Fruit fly (Drosophila melanogaster) whole organism, embryonic: Measurements from ENCODE around the gene bsf.

Experiments
- CG12299 ChIP-seq: fragments of 200-800 bp; sonication (Bioruptor generic); optimal IDR thresholded peaks from 2 replicates; lab custom pipeline; 2018; ENCODE audit warnings: missing biosample characterization, mild to moderate bottlenecking, missing genetic modification characterization
- CG14860 ChIP-seq: fragments of 200-800 bp; sonication (Bioruptor generic); IDR thresholded peaks from 3 replicates; pipeline ENCODE4 v1.3.6; 2022; ENCODE audit warnings: missing biosample characterization, missing genetic modification characterization; ENCODE audit not compliant: partially characterized antibody
- CG15601 ChIP-seq: fragments of 200-800 bp; sonication (Bioruptor generic); optimal IDR thresholded peaks from 3 replicates; lab custom pipeline; 2019; ENCODE audit warnings: missing biosample characterization, mild to moderate bottlenecking, missing genetic modification characterization, moderate library complexity
- CG17802 ChIP-seq: fragments of 200-800 bp; sonication (Bioruptor generic); optimal IDR thresholded peaks from 2 replicates; lab custom pipeline; 2018; ENCODE audit warnings: missing biosample characterization, mild to moderate bottlenecking, missing genetic modification characterization, moderate library complexity
- CG17829 ChIP-seq: fragments of 200-800 bp; optimal IDR thresholded peaks from 2 replicates; lab custom pipeline; 2019; ENCODE audit warnings: missing biosample characterization, mild to moderate bottlenecking, missing genetic modification characterization, moderate library complexity
- CG2712 ChIP-seq: fragments of 200-800 bp; optimal IDR thresholded peaks from 3 replicates; lab custom pipeline; 2019; ENCODE audit warnings: missing biosample characterization, mild to moderate bottlenecking, missing genetic modification characterization, moderate library complexity
- CG30431 ChIP-seq: fragments of 200-800 bp; sonication (Bioruptor generic); optimal IDR thresholded peaks from 2 replicates; lab custom pipeline; 2017; ENCODE audit warnings: missing biosample characterization, missing genetic modification characterization
- CG33557 ChIP-seq: fragments of 200-800 bp; sonication (Bioruptor generic); optimal IDR thresholded peaks from 2 replicates; lab custom pipeline; 2019; ENCODE audit warnings: missing biosample characterization, mild to moderate bottlenecking, missing genetic modification characterization, moderate library complexity
- CG34422 ChIP-seq: fragments of 200-800 bp; sonication (Bioruptor generic); IDR thresholded peaks from 3 replicates; pipeline ENCODE4 v1.3.6; 2022; ENCODE audit warnings: missing biosample characterization, missing genetic modification characterization
- CG4707 ChIP-seq: fragments of 200-800 bp; sonication (Bioruptor generic); optimal IDR thresholded peaks from 2 replicates; lab custom pipeline; 2018; ENCODE audit warnings: missing biosample characterization, mild to moderate bottlenecking, missing genetic modification characterization, moderate library complexity
- CG6689 ChIP-seq: fragments of 200-800 bp; sonication (Bioruptor generic); IDR thresholded peaks from 2 replicates; pipeline ENCODE4 v1.3.6; 2022; ENCODE audit warnings: missing biosample characterization, missing genetic modification characterization
- CG8089 ChIP-seq: fragments of 200-800 bp; sonication (Bioruptor generic); optimal IDR thresholded peaks from 3 replicates; lab custom pipeline; 2016; ENCODE audit warnings: missing biosample characterization, missing genetic modification characterization
- CkIIα-i1 ChIP-seq: fragments of 200-800 bp; sonication (Bioruptor generic); IDR thresholded peaks from 2 replicates; pipeline ENCODE4 v1.3.6; 2022; ENCODE audit warnings: missing biosample characterization, missing genetic modification characterization
- Dad ChIP-seq: fragments of 200-800 bp; sonication (Bioruptor generic); optimal IDR thresholded peaks from 3 replicates; lab custom pipeline; 2016; ENCODE audit warnings: missing biosample characterization, missing genetic modification characterization
- Deaf1 ChIP-seq: fragments of 200-800 bp; optimal IDR thresholded peaks from 3 replicates; lab custom pipeline; 2019; ENCODE audit warnings: missing biosample characterization, mild to moderate bottlenecking, missing genetic modification characterization, moderate library complexity
- Dll ChIP-seq: fragments of 200-800 bp; sonication (Bioruptor generic); IDR thresholded peaks from 4 replicates; pipeline ENCODE4 v1.3.6; 2022; ENCODE audit warnings: missing biosample characterization, missing genetic modification characterization; ENCODE audit not compliant: partially characterized antibody
- HLH4C ChIP-seq: fragments of 200-800 bp; sonication (Bioruptor generic); IDR thresholded peaks from 3 replicates; pipeline ENCODE4 v1.3.6; 2022; ENCODE audit warnings: missing biosample characterization, missing genetic modification characterization; ENCODE audit not compliant: partially characterized antibody
- HmgZ ChIP-seq: fragments of 200-800 bp; sonication (Bioruptor generic); optimal IDR thresholded peaks from 2 replicates; lab custom pipeline; 2018; ENCODE audit warnings: missing biosample characterization, mild to moderate bottlenecking, missing genetic modification characterization
- Jarid2 ChIP-seq: fragments of 200-800 bp; sonication (Bioruptor generic); optimal IDR thresholded peaks from 3 replicates; lab custom pipeline; 2017; ENCODE audit warnings: mild to moderate bottlenecking, missing biosample characterization, missing genetic modification reagents, missing genetic modification characterization
- Oli ChIP-seq: fragments of 200-800 bp; sonication (Bioruptor generic); optimal IDR thresholded peaks from 2 replicates; lab custom pipeline; 2018; ENCODE audit warnings: missing biosample characterization, mild to moderate bottlenecking, missing genetic modification characterization, moderate library complexity
- Optix ChIP-seq: fragments of 200-800 bp; sonication (Bioruptor generic); IDR thresholded peaks from 3 replicates; pipeline ENCODE4 v1.3.6; 2022; ENCODE audit warnings: missing biosample characterization, missing genetic modification characterization
- Six4 ChIP-seq: fragments of 200-800 bp; sonication (Bioruptor generic); optimal IDR thresholded peaks from 2 replicates; lab custom pipeline; 2016; ENCODE audit warnings: missing biosample characterization, missing genetic modification characterization
- Sox102F ChIP-seq: fragments of 200-800 bp; sonication (Bioruptor generic); optimal IDR thresholded peaks from 2 replicates; lab custom pipeline; 2018; ENCODE audit warnings: missing biosample characterization, mild to moderate bottlenecking, missing genetic modification characterization, moderate library complexity
- Ssrp ChIP-seq: fragments of 200-800 bp; sonication (Bioruptor generic); optimal IDR thresholded peaks from 2 replicates; lab custom pipeline; 2018; ENCODE audit warnings: missing biosample characterization, mild to moderate bottlenecking, missing genetic modification characterization, moderate library complexity
- Stat92E ChIP-seq, 3 experiments: fragments of >200 bp in 2 of 3; fragments of 200-800 bp in 1 of 3; sonication (Bioruptor generic) in 1 of 3; optimal IDR thresholded peaks; 2 replicates each; lab custom pipeline; 2017 to 2019; ENCODE audit warnings: missing biosample characterization in 3 of 3, missing genetic modification characterization in 3 of 3, mild to moderate bottlenecking in 1 of 3, moderate library complexity in 1 of 3
- Tbp ChIP-seq: fragments of >200 bp; optimal IDR thresholded peaks from 2 replicates; lab custom pipeline; 2018; ENCODE audit warnings: missing biosample characterization, missing genetic modification characterization
- Xbp1 ChIP-seq: fragments of 200-800 bp; sonication (Bioruptor generic); optimal IDR thresholded peaks from 3 replicates; lab custom pipeline; 2016; ENCODE audit warnings: missing biosample characterization, mild to moderate bottlenecking, missing genetic modification characterization
- ara ChIP-seq: fragments of 200-800 bp; sonication (Bioruptor generic); IDR thresholded peaks from 2 replicates; pipeline ENCODE4 v1.3.6; 2022; ENCODE audit warnings: missing biosample characterization, missing genetic modification characterization
- bab2 ChIP-seq: fragments of 200-800 bp; sonication (Bioruptor generic); optimal IDR thresholded peaks from 2 replicates; lab custom pipeline; 2016; ENCODE audit warnings: missing biosample characterization, missing genetic modification characterization
- dm ChIP-seq: fragments of 200-800 bp; sonication (Bioruptor generic); optimal IDR thresholded peaks from 3 replicates; lab custom pipeline; 2016; ENCODE audit warnings: missing biosample characterization, missing genetic modification characterization
- esg ChIP-seq: fragments of 200-800 bp; sonication (Bioruptor generic); conservative IDR thresholded peaks from 2 replicates; pipeline ENCODE4 v1.3.6; 2022; ENCODE audit warnings: missing biosample characterization, missing genetic modification characterization
- fd102C ChIP-seq: fragments of 200-800 bp; sonication (Bioruptor generic); optimal IDR thresholded peaks from 2 replicates; lab custom pipeline; 2018; ENCODE audit warnings: missing biosample characterization, mild to moderate bottlenecking, missing genetic modification characterization, moderate library complexity
- grau ChIP-seq: fragments of 200-800 bp; optimal IDR thresholded peaks from 3 replicates; lab custom pipeline; 2019; ENCODE audit warnings: missing biosample characterization, mild to moderate bottlenecking, missing genetic modification characterization, moderate library complexity
- h ChIP-seq: fragments of >200 bp; optimal IDR thresholded peaks from 2 replicates; lab custom pipeline; 2017
- jumu ChIP-seq: fragments of 200-800 bp; sonication (Bioruptor generic); optimal IDR thresholded peaks from 3 replicates; lab custom pipeline; 2016; ENCODE audit warnings: missing biosample characterization, missing genetic modification characterization
- kay ChIP-seq: fragments of 200-800 bp; sonication (Bioruptor generic); optimal IDR thresholded peaks from 2 replicates; lab custom pipeline; 2016; ENCODE audit warnings: missing biosample characterization, missing genetic modification characterization
- klu ChIP-seq: fragments of 200-800 bp; sonication (Bioruptor generic); IDR thresholded peaks from 2 replicates; pipeline ENCODE4 v1.3.6; 2022; ENCODE audit warnings: missing biosample characterization, missing genetic modification characterization
- kni ChIP-seq: fragments of 200-800 bp; sonication (Bioruptor generic); optimal IDR thresholded peaks from 3 replicates; lab custom pipeline; 2017; ENCODE audit warnings: mild to moderate bottlenecking, missing biosample characterization, missing genetic modification reagents, missing genetic modification characterization
- knrl ChIP-seq: fragments of 200-800 bp; sonication (Bioruptor generic); IDR thresholded peaks from 3 replicates; pipeline ENCODE4 v1.3.6; 2022; ENCODE audit warnings: missing biosample characterization, missing genetic modification characterization; ENCODE audit not compliant: partially characterized antibody
- mirr ChIP-seq: fragments of 200-800 bp; sonication (Bioruptor generic); optimal IDR thresholded peaks from 3 replicates; lab custom pipeline; 2018; ENCODE audit warnings: missing biosample characterization, mild to moderate bottlenecking, missing genetic modification characterization
- phol ChIP-seq: fragments of 200-800 bp; sonication (Bioruptor generic); optimal IDR thresholded peaks from 3 replicates; lab custom pipeline; 2018; ENCODE audit warnings: missing biosample characterization, mild to moderate bottlenecking, missing genetic modification characterization, moderate library complexity
- psq ChIP-seq: fragments of 200-800 bp; sonication (Bioruptor generic); optimal IDR thresholded peaks from 2 replicates; lab custom pipeline; 2017; ENCODE audit warnings: missing biosample characterization, missing genetic modification characterization
- repo ChIP-seq: fragments of 200-800 bp; sonication (Bioruptor generic); optimal IDR thresholded peaks from 2 replicates; lab custom pipeline; 2016; ENCODE audit warnings: missing biosample characterization, missing genetic modification characterization
- row ChIP-seq: fragments of 200-800 bp; sonication (Bioruptor generic); IDR thresholded peaks from 3 replicates; pipeline ENCODE4 v1.3.6; 2022; ENCODE audit warnings: missing biosample characterization, missing genetic modification characterization
- sens ChIP-seq: fragments of 200-800 bp; sonication (Bioruptor generic); peaks from one replicate; lab custom pipeline; 2016; ENCODE audit warnings: missing biosample characterization, missing genetic modification characterization
- slp2 ChIP-seq: fragments of 200-800 bp; sonication (Bioruptor generic); optimal IDR thresholded peaks from 2 replicates; lab custom pipeline; 2016; ENCODE audit warnings: missing biosample characterization, missing genetic modification characterization
- so ChIP-seq: fragments of 200-800 bp; sonication (Bioruptor generic); IDR thresholded peaks from 3 replicates; pipeline ENCODE4 v1.3.6; 2022; ENCODE audit warnings: missing biosample characterization, missing genetic modification characterization
- ssp ChIP-seq: fragments of 200-800 bp; sonication (Bioruptor generic); IDR thresholded peaks from 2 replicates; pipeline ENCODE4 v1.3.6; 2022; ENCODE audit warnings: missing biosample characterization, missing genetic modification characterization
- sug ChIP-seq: fragments of 200-800 bp; optimal IDR thresholded peaks from 2 replicates; lab custom pipeline; 2019; ENCODE audit warnings: missing biosample characterization, mild to moderate bottlenecking, missing genetic modification characterization, moderate library complexity
- wek ChIP-seq: fragments of 200-800 bp; sonication (Bioruptor generic); optimal IDR thresholded peaks from 3 replicates; lab custom pipeline; 2018; ENCODE audit warnings: missing biosample characterization, mild to moderate bottlenecking, missing genetic modification characterization, moderate library complexity

The bsf gene

DNA sequence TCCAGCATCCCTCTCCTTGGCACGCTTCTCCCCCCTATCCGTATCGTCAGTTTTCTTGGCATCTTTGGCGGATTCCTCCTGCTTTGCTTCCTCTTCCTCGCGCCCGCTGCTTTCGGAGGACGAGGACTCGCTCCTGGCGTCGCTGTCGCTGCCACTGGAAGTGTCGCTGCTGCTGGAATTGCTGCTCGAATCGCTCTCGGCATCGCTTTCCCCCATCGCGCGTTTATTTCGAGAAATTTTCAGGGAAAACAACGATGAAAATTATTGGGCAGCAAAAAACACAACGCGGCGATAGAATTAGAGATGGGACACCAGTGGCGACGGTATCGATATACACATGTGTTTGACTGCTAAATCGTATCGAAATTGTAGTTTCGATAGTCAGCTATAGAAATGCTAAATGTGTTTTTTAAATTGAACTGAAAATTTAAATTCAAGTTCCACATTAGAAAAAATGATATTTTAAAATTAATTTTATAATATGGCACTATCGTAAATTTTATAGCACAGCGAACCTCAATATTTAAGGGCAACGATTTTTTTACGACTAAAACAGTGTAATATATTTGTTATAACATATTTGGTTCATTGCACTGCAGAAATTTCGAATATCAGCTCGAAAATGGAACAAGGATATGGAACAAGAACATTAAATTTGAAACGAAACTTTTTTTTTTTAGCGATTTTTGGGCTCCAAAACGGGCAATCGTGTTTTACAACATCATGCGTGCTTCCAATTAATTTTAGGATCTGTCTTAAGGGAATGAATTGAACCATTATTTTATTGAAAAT, 5.6 kb downstream of the bsf start, which contains the start of gene ncm (continued):
- TF ChIP-seq CG2712 (tag; lab: Kevin White, UChicago): peak; percentile 52
- no peak for TF ChIP-seq Optix (GFP tag; lab: Robert Waterston, UW)
- TF ChIP-seq jumu: no peak
- no peak for TF ChIP-seq so (GFP tag; lab: Robert Waterston, UW)
- peak; percentile 83 for TF ChIP-seq CG14860 (GFP tag; lab: Robert Waterston, UW)
- TF ChIP-seq knrl (GFP tag; lab: Robert Waterston, UW): peak; percentile 91
- no peak for TF ChIP-seq fd102C (GFP tag; lab: Kevin White, UChicago)
- no peak for TF ChIP-seq CG6689 (GFP tag; lab: Robert Waterston, UW)
- TF ChIP-seq CG33557 (GFP tag; lab: Kevin White, UChicago): peak; percentile 8
- no peak for TF ChIP-seq psq (GFP tag; lab: Kevin White, UChicago)
- TF ChIP-seq Six4 (GFP tag; lab: Kevin White, UChicago): no peak
- no peak for TF ChIP-seq Jarid2 (GFP tag; lab: Kevin White, UChicago)
- TF ChIP-seq Oli (tag; lab: Kevin White, UChicago): no peak
- TF ChIP-seq CG8089 (GFP tag; lab: Kevin White, UChicago): no peak
- TF ChIP-seq CG30431 (GFP tag; lab: Kevin White, UChicago): no peak
- TF ChIP-seq Tbp (GFP tag; lab: Kevin White, UChicago): no peak
- TF ChIP-seq Dll: peak; percentile 87
- TF ChIP-seq grau (tag; lab: Kevin White, UChicago): no peak
- no peak for TF ChIP-seq kay (GFP tag; lab: Kevin White, UChicago)
- TF ChIP-seq Xbp1 (GFP tag; lab: Kevin White, UChicago): peak; percentile 27
- TF ChIP-seq esg (GFP tag; lab: Robert Waterston, UW): no peak
- TF ChIP-seq Sox102F (GFP tag; lab: Kevin White, UChicago): no peak
- no peak for TF ChIP-seq CG17802 (tag; lab: Kevin White, UChicago)
- TF ChIP-seq sug (tag; lab: Kevin White, UChicago): no peak
- peak; percentile 69; the same call in 2 of the 3 replicates for TF ChIP-seq CG34422
- no peak for TF ChIP-seq CG4707
- no peak for TF ChIP-seq mirr
- peak; percentile 79 for TF ChIP-seq row
- TF ChIP-seq CkIIα-i1 (GFP tag; lab: Robert Waterston, UW): no peak
- no peak for TF ChIP-seq bab2 (GFP tag; lab: Kevin White, UChicago)
- TF ChIP-seq HmgZ (tag; lab: Kevin White, UChicago): peak; percentile 37
- TF ChIP-seq phol: peak; percentile 46
- TF ChIP-seq klu (GFP tag; lab: Robert Waterston, UW): no peak
- peak; percentile 24; the same call in 1 of the 2 replicates for TF ChIP-seq ssp
- peak; percentile 10 for TF ChIP-seq CG17829 (tag; lab: Kevin White, UChicago)
- no peak for TF ChIP-seq wek (GFP tag; lab: Kevin White, UChicago)
- TF ChIP-seq sens (GFP tag; lab: Kevin White, UChicago): peak; percentile 33
- no peak for TF ChIP-seq ara (GFP tag; lab: Robert Waterston, UW)
- no peak for TF ChIP-seq Dad (GFP tag; lab: Kevin White, UChicago)
- TF ChIP-seq Stat92E (GFP tag; optimal IDR thresholded peaks at IDR 0.05; lab: Kevin White, UChicago): peak in 1 of 3 experiments; percentile 36
- TF ChIP-seq kni: no peak
- no peak for TF ChIP-seq repo
- no peak for TF ChIP-seq Ssrp (tag; lab: Kevin White, UChicago)
- peak; percentile 46 for TF ChIP-seq dm (GFP tag; lab: Kevin White, UChicago)
- TF ChIP-seq CG15601: peak; percentile 19
- no peak for TF ChIP-seq slp2 (GFP tag; lab: Kevin White, UChicago)
- TF ChIP-seq Deaf1 (tag; lab: Kevin White, UChicago): no peak
- TF ChIP-seq CG12299: no peak
- TF ChIP-seq h: no peak
- peak; percentile 87 for TF ChIP-seq HLH4C (GFP tag; lab: Robert Waterston, UW)
